Fruit fly (Drosophila melanogaster) whole organism, larva: ENCODE measurements around the gene CG32085.

Experiments used
- noc ChIP-seq: fragments of 200-800 bp; sonication (Bioruptor generic); optimal IDR thresholded peaks from 3 replicates; lab custom pipeline; 2019; ENCODE audit warnings: missing biosample characterization, mild to moderate bottlenecking, missing genetic modification characterization, moderate library complexity

Gene CG32085

DNA sequence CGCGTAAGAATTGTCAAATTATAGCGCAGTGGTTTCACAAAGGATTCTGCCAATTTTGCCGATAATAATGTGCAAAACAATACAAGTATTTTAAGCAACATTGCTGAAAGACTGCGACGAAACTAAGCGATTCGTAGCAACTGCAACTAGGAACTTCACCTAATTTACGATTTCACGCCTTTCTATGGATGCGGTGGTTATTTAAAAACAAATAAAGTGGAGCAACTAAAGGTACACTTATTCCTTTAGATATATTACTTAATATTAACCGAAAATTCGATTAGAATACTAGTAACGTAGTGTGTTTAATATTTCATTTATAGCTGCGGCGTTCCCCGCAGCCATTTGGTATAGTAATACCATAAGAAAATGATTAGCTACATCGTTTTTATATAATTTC is 34.2 kb downstream of the CG32085 start, which contains the start of gene CG6071:
TSS of gene CG6071 (minus strand) at position 101 of the 400 bp plus-strand sequence.
- no peak for TF ChIP-seq noc (tag; lab: Kevin White, UChicago)

DNA sequence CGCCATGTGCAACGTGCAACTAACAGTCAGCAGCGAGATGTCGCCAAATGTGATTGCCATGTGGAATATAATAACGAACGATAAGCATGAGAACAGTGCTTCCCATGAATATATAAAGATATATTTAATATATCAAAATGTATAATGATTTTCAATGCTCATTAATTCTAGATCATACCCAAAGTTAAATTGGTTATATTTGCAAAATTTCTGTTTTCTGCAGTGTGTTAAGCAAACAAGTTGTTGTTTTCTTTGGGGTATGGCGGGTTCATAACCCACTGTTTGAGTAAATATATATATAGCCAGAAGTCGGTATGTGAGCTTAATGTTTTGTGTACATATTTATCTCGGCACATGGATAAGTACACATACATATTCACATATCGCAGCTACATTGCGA is 43.3 kb downstream of the CG32085 start:
- no peak for TF ChIP-seq noc (tag; lab: Kevin White, UChicago)

DNA sequence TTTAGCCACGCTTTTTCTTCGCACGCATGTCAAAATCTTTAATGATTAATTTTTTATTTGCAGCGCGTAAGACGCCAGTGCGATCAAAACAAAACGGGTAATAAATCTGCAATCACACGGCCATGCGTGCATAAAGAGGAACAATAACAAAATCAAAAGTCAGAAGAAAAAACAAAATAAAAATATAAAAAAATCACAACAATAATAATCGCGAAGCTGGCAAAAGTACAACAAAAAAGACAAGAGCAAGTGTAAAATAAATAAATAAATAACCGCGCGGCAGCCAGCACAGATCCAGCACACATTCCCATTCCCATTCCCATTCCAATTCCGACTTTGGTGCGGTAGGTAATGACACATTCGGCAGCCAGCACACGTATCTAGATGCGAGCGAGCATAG is 45.6 kb downstream of the CG32085 start:
- no peak for TF ChIP-seq noc (tag; lab: Kevin White, UChicago)

DNA sequence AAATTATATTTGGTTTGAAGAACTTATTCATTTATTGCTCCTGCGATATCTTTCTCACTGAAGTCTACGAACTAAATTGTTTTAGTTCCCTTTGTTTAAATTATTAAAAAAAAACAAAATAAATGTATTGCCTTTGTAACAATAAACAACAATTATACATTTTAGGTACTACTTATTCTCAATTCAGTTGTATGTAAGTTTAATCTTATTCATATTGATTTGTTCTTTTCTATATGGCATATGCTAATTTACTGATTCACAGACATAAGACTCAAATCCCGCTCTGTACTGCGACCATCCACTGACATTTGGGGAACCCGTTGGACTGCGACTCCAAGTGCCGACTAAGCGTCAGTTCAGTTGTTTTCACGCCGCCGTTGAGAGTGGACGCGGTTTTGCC is 49.1 kb downstream of the CG32085 start, which contains the start of gene CG32091:
TSS of gene CG32091 (plus strand) at position 301 of the 400 bp plus-strand sequence.
- TF ChIP-seq noc (tag; lab: Kevin White, UChicago) = no peak

DNA sequence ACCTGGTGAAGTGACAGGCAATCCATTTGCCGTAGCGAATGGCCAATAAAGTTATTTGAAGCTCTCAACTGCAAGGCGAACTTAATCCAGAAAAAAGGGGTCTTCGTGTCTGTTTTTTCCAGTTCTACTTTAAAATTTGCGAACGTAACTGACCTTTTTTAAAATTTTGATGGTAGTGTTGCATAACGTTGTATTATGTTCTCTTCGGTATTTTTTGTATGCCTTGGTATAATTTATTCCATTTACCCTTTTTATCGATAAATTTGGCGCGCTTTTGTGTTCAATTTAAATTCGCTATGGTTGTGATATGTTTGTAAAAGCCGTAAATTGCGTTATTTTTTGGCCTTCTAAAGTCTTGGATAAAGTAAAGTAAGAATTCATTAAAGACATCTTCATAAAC is 49.5 kb downstream of the CG32085 start:
- TF ChIP-seq noc (tag; lab: Kevin White, UChicago) = no peak

DNA sequence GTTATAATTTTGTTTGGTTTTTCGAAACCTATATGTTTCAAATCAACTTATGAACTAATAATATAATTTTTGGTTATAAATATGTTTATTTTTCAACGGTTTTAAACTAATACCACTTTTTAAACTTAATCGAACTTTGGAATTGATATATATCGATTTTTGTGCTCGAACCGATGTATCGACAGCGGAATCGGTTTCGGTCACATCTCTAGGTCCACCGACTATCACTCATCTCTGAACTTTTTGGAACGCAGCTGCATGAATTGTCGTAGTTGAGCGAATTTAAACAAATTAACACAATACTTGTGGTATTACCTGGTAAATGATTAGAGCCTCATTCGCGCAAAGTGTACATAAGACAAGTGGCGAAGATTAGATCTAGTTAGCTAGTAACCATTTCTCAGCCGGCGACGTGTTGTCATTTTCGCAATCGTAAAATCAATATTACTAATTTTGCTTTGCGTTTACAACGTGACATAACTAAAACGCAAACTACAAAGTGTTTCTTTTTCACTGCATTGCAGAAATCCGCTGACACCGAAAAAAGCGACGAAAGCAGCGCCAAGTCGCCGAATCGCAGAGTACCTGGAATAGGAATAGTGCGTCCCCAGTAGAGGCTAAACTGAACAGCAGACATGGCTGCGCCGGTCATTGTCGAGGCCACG is 52.2 kb downstream of the CG32085 start, which contains the start of gene Apt1:
TSS of gene Apt1 (plus strand) at position 219 of the 665 bp plus-strand sequence.
- TF ChIP-seq noc (tag; lab: Kevin White, UChicago) = peak; percentile 0

DNA sequence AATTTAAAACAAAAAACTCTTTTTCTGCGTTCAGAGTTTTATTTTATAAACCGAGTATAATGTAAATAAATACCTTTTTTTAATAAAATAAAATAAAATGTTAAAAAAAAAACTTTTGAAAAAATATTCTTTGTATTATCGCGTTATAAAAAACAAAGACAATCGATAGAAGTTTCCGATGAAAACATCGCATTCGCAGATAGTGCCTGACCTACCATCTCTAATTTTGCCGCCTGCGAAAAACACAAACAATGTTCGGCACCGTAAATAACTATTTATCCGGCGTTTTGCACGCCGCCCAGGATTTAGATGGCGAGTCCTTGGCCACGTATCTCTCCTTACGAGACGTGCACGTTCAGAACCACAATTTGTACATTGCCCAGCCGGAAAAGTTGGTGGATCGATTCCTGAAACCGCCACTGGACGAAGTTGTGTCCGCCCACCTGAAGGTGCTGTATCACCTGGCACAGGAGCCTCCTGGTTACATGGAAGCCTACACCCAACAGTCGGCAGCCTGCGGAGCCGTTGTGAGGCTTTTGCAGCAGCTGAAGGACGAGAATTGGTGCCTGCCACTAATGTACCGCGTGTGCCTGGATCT is 53.8 kb downstream of the CG32085 start, which contains the start of gene PCID2:
TSS of gene PCID2 (plus strand) at position 213 of the 598 bp plus-strand sequence.
- no peak for TF ChIP-seq noc (tag; lab: Kevin White, UChicago)

DNA sequence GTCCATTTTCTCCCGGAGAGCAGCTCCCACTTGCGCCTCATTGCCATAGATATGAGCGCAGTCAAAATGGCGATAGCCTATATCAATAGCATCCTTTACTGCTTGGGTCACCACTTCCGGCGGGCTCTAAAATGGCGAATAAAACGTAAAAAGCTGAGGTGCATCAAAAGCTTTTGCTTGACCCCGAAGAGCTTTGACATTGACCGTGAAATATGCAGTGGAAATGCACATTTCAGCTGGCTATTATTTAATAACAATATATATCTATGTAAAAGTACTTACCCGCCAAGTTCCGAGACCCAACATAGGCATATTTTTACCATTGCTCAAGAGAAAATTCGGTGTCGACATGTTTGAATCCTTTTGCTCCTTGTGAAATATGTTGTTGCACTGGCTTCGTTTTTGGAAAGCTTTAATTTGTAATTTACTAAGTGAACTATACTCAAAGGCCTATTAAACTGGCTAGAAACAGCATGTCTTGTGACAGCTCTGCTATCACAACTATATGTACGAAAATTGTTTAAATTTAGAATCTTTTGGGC is 54.4 kb downstream of the CG32085 start, which contains the start of gene CG6083:
TSS of gene CG6083 (minus strand) at position 492 of the 542 bp plus-strand sequence.
- TF ChIP-seq noc (tag; lab: Kevin White, UChicago) = no peak

DNA sequence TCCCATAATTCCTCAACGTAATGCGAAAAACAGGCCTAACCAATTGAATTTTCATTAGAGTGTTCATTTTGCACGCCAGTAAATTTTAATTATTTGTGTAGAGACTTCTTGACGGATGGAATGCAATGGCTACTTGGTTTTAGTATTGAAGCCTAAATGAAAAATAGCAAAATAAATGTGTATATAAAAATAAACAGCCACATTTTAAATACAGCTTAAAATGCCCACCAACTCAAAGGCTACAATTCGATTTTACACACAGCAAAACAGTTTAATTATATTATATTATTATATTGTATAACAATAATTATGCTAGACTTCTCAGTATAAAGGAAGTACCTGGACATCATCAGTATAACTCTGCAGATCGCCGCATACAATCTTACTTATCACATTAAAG is 55.9 kb downstream of the CG32085 start, which contains the start of gene Akr1B:
TSS of gene Akr1B (minus strand) at position 101 of the 400 bp plus-strand sequence.
- TF ChIP-seq noc (tag; lab: Kevin White, UChicago) = no peak

DNA sequence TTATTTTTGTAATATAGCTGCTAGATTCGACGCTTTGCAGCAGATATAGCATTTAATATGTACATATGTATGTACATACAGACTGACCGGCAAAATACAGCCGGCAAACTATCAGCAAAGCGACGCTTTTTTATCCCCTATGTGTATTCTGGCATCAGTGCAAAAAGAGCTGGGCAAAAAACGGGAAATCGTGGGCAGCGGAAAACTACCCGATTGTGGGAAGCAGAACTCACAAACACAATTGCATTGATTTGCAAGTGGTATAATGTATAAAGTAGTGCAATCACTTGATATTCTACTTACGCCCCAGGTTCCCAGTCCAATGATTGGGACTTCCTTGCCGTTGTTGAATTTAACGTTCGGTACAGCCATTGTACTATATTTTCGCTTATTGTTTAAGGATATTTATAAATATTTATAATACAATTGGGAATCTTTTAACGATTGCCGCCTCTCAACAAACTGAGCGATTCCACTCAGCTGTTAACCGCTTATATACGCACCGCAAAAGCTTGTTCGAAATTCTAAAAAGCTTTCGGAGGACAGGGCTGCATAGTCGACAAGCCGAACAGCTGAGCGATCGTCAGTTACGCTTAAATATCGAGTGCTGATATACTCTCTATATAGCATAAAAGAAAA is 56.8 kb downstream of the CG32085 start:
- peak; percentile 19 for TF ChIP-seq noc (tag; lab: Kevin White, UChicago)

DNA sequence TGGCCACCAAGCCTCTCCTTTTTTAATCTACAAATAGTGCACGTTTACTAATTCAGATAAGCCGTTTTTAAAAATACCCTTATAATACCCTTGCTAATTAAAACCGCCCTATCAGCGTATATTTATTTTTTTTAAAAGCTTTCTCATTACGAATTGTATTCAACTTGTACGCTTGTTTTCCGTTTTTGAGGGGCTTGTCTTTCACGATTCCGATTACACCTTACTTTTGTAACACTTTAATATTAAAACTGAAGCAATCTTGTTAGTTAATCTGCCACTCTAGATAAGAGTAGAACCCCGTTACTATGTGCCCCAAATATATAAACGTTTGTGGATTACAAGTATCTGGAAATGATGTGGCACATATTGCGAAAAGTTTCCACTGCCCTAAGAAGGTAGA is 57.4 kb downstream of the CG32085 start:
- TF ChIP-seq noc (tag; lab: Kevin White, UChicago) = no peak

DNA sequence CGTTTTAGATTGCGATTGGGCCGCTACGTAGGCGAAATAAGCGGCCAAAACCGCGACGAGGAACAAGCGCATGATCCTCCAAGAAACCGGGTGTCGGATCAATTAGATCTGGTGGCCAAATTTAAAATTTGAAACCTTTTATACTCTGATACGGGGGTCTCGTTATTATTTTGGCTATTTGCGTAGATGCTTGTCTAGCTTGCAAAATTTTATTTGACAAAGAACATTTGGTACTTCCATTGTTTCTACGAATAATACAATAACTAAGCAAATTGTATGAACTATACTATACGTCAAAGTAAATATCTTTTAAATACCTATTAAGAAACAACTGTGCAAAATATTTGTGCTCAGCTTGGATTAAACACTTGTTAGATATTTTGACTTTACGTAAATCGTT is 60.1 kb downstream of the CG32085 start, which contains the start of gene Muc68Ca:
TSS of gene Muc68Ca (minus strand) at position 101 of the 400 bp plus-strand sequence.
- TF ChIP-seq noc (tag; lab: Kevin White, UChicago) = no peak

DNA sequence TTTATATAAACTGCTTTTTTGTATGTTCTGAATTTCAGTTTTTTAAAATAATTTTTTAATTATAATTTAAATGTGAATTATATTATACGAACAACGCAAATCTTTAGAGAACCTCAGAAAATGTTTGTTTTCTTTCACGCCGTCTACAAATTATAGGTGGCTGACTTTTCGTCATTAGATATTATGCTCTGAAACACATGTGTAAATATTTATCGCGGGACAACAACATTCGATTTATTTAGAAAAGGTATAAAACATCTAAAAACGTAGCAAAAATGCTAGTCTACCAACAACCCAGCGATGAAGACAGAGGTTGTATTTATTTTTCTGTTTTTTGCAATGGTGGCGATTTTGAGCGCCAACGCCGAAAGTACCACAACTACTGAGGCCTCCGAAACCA is 70.3 kb downstream of the CG32085 start, which contains the start of gene CG42832:
TSS of gene CG42832 (plus strand) at position 301 of the 400 bp plus-strand sequence.
- no peak for TF ChIP-seq noc (tag; lab: Kevin White, UChicago)

DNA sequence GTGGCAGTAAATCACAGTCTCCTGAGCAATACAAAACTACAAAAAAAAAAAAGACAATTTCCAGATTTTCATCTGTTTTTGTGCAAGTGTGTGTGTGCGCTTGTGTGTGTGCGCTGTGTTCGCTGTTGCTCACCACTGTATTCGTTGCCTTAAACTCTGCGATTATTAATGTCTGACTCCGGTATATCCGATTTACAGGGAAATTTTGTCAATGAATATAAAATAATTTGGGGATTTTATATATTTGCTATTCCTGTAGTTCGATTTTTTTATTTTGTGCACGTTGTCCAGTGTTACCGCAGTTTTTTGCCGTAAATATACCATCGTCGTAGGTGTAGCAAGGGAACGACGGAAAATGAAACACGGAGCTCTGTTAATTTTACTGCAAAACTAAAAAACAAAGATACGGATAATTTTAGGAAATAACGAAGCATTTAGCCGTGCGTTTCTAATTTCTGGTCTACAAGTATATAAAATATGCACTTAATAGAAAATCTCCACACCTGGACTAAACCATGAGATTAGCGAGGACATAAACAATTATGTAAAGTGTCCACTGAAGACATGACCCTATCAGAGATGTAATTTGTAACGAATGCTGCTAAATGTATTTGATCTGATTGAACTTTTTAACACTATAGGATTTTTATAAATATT is 70.9 kb downstream of the CG32085 start, which contains the start of gene Duba:
TSS of gene Duba (minus strand) at position 313 of the 657 bp plus-strand sequence.
- no peak for TF ChIP-seq noc (tag; lab: Kevin White, UChicago)

DNA sequence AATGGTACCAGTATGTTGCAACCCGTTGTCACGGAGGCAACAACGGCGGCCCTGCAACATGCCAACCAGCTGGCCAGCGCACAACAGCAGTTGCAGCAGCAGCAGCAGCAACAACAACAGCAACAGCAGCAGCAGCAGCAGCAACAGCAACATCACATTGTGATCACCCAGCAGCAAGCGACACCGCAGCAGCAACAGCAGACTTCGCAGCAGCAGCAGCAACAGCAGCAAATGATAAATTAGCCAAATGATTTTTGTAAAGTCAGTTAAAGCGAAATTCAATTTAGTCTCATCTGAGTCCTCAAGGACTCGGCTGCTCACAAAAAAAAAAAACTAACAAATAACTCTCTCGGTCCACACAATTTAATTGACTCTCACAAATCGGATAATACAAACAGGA is 75.9 kb downstream of the CG32085 start:
- no peak for TF ChIP-seq noc (tag; lab: Kevin White, UChicago)
